Worm (Caenorhabditis elegans) whole organism, L4 larva: ENCODE data around the gene srsx-2.
"Not testable (repeated sequence)": the region's sequence is repeated elsewhere in the genome, so short reads cannot be mapped to it uniquely, and the experiment has no call there.

Experiments used
- D1046.2 ChIP-seq: fragments of 200-800 bp; sonication (Bioruptor generic); IDR thresholded peaks from 2 replicates; pipeline ENCODE4 v1.3.6; 2022; ENCODE audit warnings: missing genetic modification characterization, missing compliant biosample characterization
- Y48G9A.11 ChIP-seq: fragments of 200-800 bp; sonication (Bioruptor generic); IDR thresholded peaks from 2 replicates; pipeline ENCODE4 v1.3.6; 2022; ENCODE audit warnings: missing genetic modification reagents, missing genetic modification characterization, missing compliant biosample characterization
- Y75B8A.6 ChIP-seq: fragments of 200-800 bp; sonication (Bioruptor generic); IDR thresholded peaks from 2 replicates; pipeline ENCODE4 v1.3.6; 2022; ENCODE audit warnings: missing genetic modification reagents, missing genetic modification characterization, missing compliant biosample characterization
- aha-1 ChIP-seq: fragments of 150-350 bp; peaks from one replicate; lab custom pipeline; 2014; ENCODE audit warnings: missing biosample characterization, missing genetic modification characterization
- ceh-28 ChIP-seq: fragments of 150-350 bp; optimal IDR thresholded peaks from 2 replicates; lab custom pipeline; 2014; ENCODE audit warnings: missing biosample characterization, missing genetic modification reagents, missing genetic modification characterization
- ceh-82 ChIP-seq: sonication (generic microtip); optimal IDR thresholded peaks from 2 replicates; lab custom pipeline; 2017; ENCODE audit warnings: missing biosample characterization, missing genetic modification characterization
- ctbp-1 ChIP-seq: fragments of 200-800 bp; sonication (Bioruptor generic); IDR thresholded peaks from 2 replicates; pipeline ENCODE4 v1.3.6; 2022; ENCODE audit warnings: missing genetic modification reagents, missing genetic modification characterization, missing compliant biosample characterization
- daf-12 ChIP-seq: fragments of 150-350 bp; optimal IDR thresholded peaks from 2 replicates; lab custom pipeline; 2014; ENCODE audit warnings: missing biosample characterization, missing genetic modification reagents, missing genetic modification characterization
- dmd-6 ChIP-seq: fragments of 200-800 bp; sonication (Bioruptor generic); IDR thresholded peaks from 2 replicates; pipeline ENCODE4 v1.3.6; 2022; ENCODE audit warnings: missing genetic modification reagents, missing genetic modification characterization, missing compliant biosample characterization
- dpl-1 ChIP-seq: fragments of 150-350 bp; optimal IDR thresholded peaks from 2 replicates; lab custom pipeline; 2014; ENCODE audit warnings: missing biosample characterization, missing genetic modification reagents, missing genetic modification characterization
- egl-27 ChIP-seq: sonication (generic microtip); optimal IDR thresholded peaks from 3 replicates; lab custom pipeline; 2017; ENCODE audit warnings: missing biosample characterization, missing genetic modification reagents, missing genetic modification characterization
- hlh-30 ChIP-seq: sonication (generic microtip); optimal IDR thresholded peaks from 2 replicates; lab custom pipeline; 2017; ENCODE audit warnings: antibody characterized with exemption, mild to moderate bottlenecking, missing genetic modification characterization, missing compliant biosample characterization; ENCODE audit not compliant: insufficient read depth
- lim-7 ChIP-seq: fragments of 200-800 bp; sonication (Bioruptor generic); IDR thresholded peaks from 2 replicates; pipeline ENCODE4 v1.3.6; 2022; ENCODE audit warnings: missing genetic modification characterization, missing compliant biosample characterization
- lin-13 ChIP-seq: fragments of 150-350 bp; optimal IDR thresholded peaks from 2 replicates; lab custom pipeline; 2014; ENCODE audit warnings: missing biosample characterization, missing genetic modification reagents, missing genetic modification characterization
- lin-15B ChIP-seq: fragments of 150-350 bp; sonication (generic microtip); optimal IDR thresholded peaks from 3 replicates; lab custom pipeline; 2014; ENCODE audit warnings: missing biosample characterization, missing genetic modification characterization
- lin-29 ChIP-seq: fragments of 200-800 bp; sonication (Bioruptor generic); IDR thresholded peaks from 2 replicates; pipeline ENCODE4 v1.3.6; 2022; ENCODE audit warnings: missing genetic modification reagents, missing genetic modification characterization, missing compliant biosample characterization
- lsy-2 ChIP-seq, 2 experiments: fragments of 150-350 bp in 1 of 2; sonication (generic microtip) in 1 of 2; optimal IDR thresholded peaks; 2 replicates each; lab custom pipeline; 2014 to 2017; ENCODE audit warnings: missing biosample characterization in 2 of 2, missing genetic modification characterization in 2 of 2
- madf-5 ChIP-seq, 2 experiments: fragments of 200-800 bp; sonication (Bioruptor generic); IDR thresholded peaks; 2 replicates each; pipeline ENCODE4 v1.3.6; 2022; ENCODE audit warnings: missing compliant biosample characterization in 2 of 2, missing genetic modification characterization in 2 of 2
- madf-9 ChIP-seq: fragments of 200-800 bp; sonication (Bioruptor generic); conservative IDR thresholded peaks from 2 replicates; pipeline ENCODE4 v1.3.6; 2022; ENCODE audit warnings: missing genetic modification reagents, missing genetic modification characterization, missing compliant biosample characterization
- nhr-25 ChIP-seq: sonication (generic microtip); optimal IDR thresholded peaks from 2 replicates; lab custom pipeline; 2017; ENCODE audit warnings: missing genetic modification characterization, mild to moderate bottlenecking, missing compliant biosample characterization, antibody characterized with exemption, moderate library complexity, borderline replicate concordance; ENCODE audit not compliant: insufficient read depth
- nhr-28 ChIP-seq: fragments of 150-350 bp; optimal IDR thresholded peaks from 2 replicates; lab custom pipeline; 2014; ENCODE audit warnings: missing biosample characterization, missing genetic modification characterization
- nhr-77 ChIP-seq: fragments of 150-350 bp; optimal IDR thresholded peaks from 2 replicates; lab custom pipeline; 2014; ENCODE audit warnings: missing biosample characterization, missing genetic modification characterization
- sdz-12 ChIP-seq: fragments of 200-800 bp; sonication (Bioruptor generic); optimal IDR thresholded peaks from 2 replicates; lab custom pipeline; 2018; ENCODE audit warnings: mild to moderate bottlenecking, missing genetic modification characterization, missing compliant biosample characterization
- set-16 ChIP-seq: fragments of 200-800 bp; sonication (Bioruptor generic); IDR thresholded peaks from 2 replicates; pipeline ENCODE4 v1.3.6; 2022; ENCODE audit warnings: missing genetic modification reagents, missing genetic modification characterization, missing compliant biosample characterization
- skn-1 ChIP-seq: fragments of 150-350 bp; optimal IDR thresholded peaks from 2 replicates; lab custom pipeline; 2014; ENCODE audit warnings: missing biosample characterization, missing genetic modification characterization
- tra-1 ChIP-seq: fragments of 200-800 bp; sonication (Bioruptor generic); IDR thresholded peaks from 2 replicates; pipeline ENCODE4 v1.3.6; 2022; ENCODE audit warnings: missing genetic modification reagents, missing genetic modification characterization, missing compliant biosample characterization
- unc-62 ChIP-seq, 3 experiments: fragments of 150-350 bp in 1 of 3; sonication (generic microtip); optimal IDR thresholded peaks in 2 of 3; peaks in 1 of 3; 1 replicate in 1 of 3; 2 replicates in 2 of 3; lab custom pipeline; 2014 to 2017; ENCODE audit warnings: missing biosample characterization in 3 of 3, missing genetic modification characterization in 3 of 3, missing genetic modification reagents in 3 of 3, missing genotype in 1 of 3
- zag-1 ChIP-seq: fragments of 150-350 bp; optimal IDR thresholded peaks from 2 replicates; lab custom pipeline; 2014; ENCODE audit warnings: missing biosample characterization, missing genetic modification characterization
- zip-11 ChIP-seq: fragments of 200-800 bp; sonication (Bioruptor generic); IDR thresholded peaks from 2 replicates; pipeline ENCODE4 v1.3.6; 2022; ENCODE audit warnings: missing genetic modification characterization, missing compliant biosample characterization

Gene srsx-2

DNA sequence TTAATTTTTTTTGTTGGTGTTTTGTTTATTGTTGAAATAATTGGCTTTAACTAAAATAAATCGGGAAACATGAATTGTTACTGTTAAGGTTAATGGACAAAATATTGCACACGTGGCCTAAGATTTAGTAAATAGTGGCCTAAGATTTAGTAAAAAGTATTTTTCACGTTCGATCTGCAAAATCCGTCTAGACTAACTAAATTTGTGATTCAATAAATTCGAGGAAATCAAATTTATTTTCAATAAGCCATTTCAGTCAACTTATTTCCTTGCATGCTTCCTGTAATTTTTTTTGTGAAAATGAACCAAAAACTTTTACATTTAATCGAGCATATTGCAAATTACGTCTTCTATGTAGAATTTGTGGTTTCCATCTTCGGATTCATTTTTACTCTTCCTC is 28.5 kb upstream of the srsx-2 start, which contains the start of gene srw-72:
srw-72 (plus strand) TSS at position 301 of the 400 bp plus-strand sequence.
- TF ChIP-seq nhr-28 (tag; lab: Kevin White, UChicago), result no peak
- no peak for TF ChIP-seq madf-5 (GFP tag; IDR thresholded peaks at IDR 0.05; lab: Robert Waterston, UW)
- TF ChIP-seq tra-1 (GFP tag; lab: Robert Waterston, UW), result no peak
- TF ChIP-seq ctbp-1 (GFP tag; lab: Robert Waterston, UW), result no peak
- TF ChIP-seq daf-12 (tag; lab: Kevin White, UChicago), result no peak
- no peak for TF ChIP-seq nhr-77 (tag; lab: Kevin White, UChicago)
- no peak for TF ChIP-seq lin-29 (GFP tag; lab: Robert Waterston, UW)
- no peak for TF ChIP-seq skn-1 (tag; lab: Kevin White, UChicago)
- TF ChIP-seq Y48G9A.11 (GFP tag; lab: Robert Waterston, UW), result no peak
- no peak for TF ChIP-seq sdz-12 (GFP tag; lab: Kevin White, UChicago)

DNA sequence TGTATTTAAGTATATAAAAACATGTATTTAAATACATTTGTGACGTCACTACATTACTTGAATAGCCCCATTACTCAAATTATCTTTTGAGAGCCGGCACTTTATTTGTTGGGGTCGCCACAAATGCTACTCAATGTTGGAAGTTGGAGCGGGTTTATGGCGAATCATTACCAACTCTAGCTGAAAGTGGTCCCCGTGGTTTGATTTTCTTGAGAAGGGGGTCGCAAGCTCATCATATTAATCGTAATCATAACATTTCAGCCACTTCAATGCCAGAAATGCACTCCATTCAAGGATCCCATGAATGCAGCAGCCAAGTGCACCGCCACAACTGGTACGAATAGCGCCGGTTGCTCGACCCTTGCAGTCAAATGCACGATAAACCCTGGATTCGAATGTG is 26.1 kb upstream of the srsx-2 start, which contains the start of gene F20E11.7:
F20E11.7 (plus strand) TSS at position 301 of the 400 bp plus-strand sequence.
- TF ChIP-seq madf-9 (GFP tag; lab: Robert Waterston, UW); ceh-82 (tag; lab: Kevin White, UChicago); Y75B8A.6: not testable (repeated sequence)

DNA sequence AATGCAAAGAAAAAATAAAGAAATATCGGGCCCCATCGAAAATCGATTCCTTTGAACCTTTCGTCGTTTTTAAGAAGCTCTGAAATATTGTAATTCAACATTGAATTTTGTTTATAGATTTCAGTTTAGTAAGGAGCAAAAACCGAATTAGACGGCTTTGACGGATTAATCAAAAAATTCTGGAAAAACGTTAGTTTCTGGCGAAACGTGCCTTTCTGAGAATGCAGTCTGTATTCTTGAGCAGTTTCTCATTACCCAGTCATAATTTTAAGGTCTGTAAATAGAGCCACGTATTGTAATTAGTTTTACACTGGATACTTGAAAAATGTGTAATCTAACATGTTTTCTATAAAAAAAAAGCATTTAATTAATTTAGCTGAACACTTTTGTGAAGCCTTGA is 21.8 kb upstream of the srsx-2 start, which contains the start of gene srz-48:
srz-48 (minus strand) TSS at position 101 of the 400 bp plus-strand sequence.
- TF ChIP-seq nhr-25 (tag; lab: Kevin White, UChicago) (no peak), nhr-77 (tag; lab: Kevin White, UChicago) (no peak), unc-62 (GFP tag; optimal IDR thresholded peaks at IDR 0.05 in 1 of 2; lab: Kevin White, UChicago) (no peak), unc-62 (tag; optimal IDR thresholded peaks at IDR 0.05; lab: Kevin White, UChicago) (no peak), lsy-2 (tag; optimal IDR thresholded peaks at IDR 0.05; lab: Kevin White, UChicago) (no peak), dpl-1 (GFP tag; lab: Kevin White, UChicago) (no peak), lin-15B (tag; lab: Kevin White, UChicago) (no peak), dmd-6 (GFP tag; lab: Robert Waterston, UW) (no peak), set-16 (GFP tag; lab: Robert Waterston, UW) (no peak), lim-7 (GFP tag; lab: Robert Waterston, UW) (no peak)

DNA sequence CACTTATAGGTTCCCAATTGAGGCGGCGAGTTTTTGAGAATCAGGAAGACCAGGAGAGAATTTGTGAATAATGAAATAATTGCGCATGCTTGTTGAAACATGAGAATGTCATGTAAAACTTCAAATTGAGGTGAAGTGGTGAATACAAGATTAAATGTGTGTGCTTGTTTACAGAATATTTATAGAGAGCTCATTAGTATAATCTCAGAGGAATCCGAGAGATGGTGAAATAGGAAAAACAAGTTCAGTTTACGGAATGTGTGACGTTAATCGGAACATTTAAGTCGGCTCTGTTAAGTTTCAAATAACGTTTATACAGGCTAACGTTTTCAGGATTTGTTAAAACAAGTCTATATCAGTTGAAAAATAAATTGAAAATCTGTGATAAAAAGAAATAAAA is 19.9 kb upstream of the srsx-2 start, which contains the start of gene str-200:
str-200 (minus strand) TSS at position 101 of the 400 bp plus-strand sequence.
- TF ChIP-seq hlh-30 (no peak), zag-1 (tag; lab: Kevin White, UChicago) (no peak), D1046.2 (no peak)

DNA sequence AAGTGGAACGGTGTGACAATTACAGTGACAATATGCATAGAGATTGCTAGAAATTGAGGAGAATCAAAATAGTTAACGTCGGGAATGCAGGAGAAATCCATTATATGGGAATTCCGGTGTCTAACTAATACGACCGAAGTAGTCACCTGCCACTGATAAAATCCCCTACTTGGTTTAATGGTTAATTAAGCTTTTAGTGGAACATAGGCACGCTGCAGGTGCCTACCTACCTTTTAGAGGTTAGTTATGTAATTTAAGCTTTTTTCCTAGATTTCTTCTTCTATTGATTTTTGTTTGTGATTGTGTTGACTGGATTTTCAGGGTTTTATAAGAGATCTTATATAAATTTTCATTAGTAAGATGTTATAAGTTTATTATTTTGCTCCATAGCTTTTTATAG is 18.0 kb upstream of the srsx-2 start, which contains the start of gene srh-203:
srh-203 (minus strand) TSS at position 101 of the 400 bp plus-strand sequence.
- peak in 1 of 2 experiments; percentile 17 for TF ChIP-seq unc-62 (GFP tag; optimal IDR thresholded peaks at IDR 0.05 in 1 of 2; lab: Kevin White, UChicago)
- not testable (repeated sequence) for TF ChIP-seq unc-62 (tag; optimal IDR thresholded peaks at IDR 0.05; lab: Kevin White, UChicago)

DNA sequence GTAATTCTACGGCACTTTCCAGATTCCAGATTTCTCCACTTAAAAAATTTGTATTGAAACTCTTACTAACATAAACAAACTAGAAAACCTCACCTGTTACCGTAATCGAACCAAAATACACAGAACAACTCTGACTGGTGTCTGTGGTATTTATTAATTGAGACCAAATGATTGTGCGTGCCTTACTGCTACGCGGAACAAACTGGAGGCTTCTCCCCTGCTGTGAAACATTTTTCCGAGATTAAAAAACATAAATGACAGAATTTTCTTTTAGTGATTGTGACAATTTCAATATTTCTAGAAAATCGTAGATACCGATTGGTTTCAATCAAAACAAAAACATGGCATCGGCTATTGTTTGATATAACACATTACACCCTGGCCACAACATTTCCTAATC is 11.6 kb upstream of the srsx-2 start:
- TF ChIP-seq aha-1 (tag; lab: Kevin White, UChicago) (peak; percentile 90), egl-27 (tag; lab: Kevin White, UChicago) (no peak)

DNA sequence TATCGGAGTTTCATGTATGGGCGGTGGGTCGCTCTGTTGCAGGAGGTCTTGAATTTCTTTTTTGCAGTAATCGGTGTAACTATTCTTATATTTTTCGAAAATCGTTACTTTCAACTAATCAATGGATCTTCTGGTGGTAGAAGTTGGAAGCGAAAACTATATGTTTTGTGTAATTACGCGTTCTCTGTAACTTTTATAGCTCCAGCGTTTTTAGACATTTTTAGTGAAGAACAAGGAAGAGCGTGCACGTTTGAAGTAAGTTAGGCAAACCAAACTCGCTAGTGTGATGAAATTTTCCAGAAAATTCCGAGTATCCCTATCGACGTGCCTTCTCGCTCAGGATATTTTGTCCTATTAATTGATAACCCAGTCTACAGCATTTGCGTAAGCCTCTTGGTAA is 1.2 kb upstream of the srsx-2 start, which contains the start of gene srh-154:
srh-154 (plus strand) TSS at position 301 of the 400 bp plus-strand sequence.
- TF ChIP-seq zip-11 (GFP tag; lab: Robert Waterston, UW) (no peak), lin-13 (GFP tag; lab: Kevin White, UChicago) (no peak), ceh-28 (tag; lab: Kevin White, UChicago) (no peak)
